Fruit fly (Drosophila melanogaster) whole organism, embryonic: Measurements from ENCODE around the gene CG42833.
A peak's percentile ranks its signal among the peaks of the same experiment; 100 is the strongest.

ENCODE experiments used
- BEAF-32 ChIP-seq: fragments of 200-800 bp; sonication (Bioruptor generic); optimal IDR thresholded peaks from 3 replicates; lab custom pipeline; 2017; ENCODE audit warnings: missing biosample characterization, missing genetic modification characterization, mild to moderate bottlenecking, moderate library complexity, missing genetic modification reagents
- Blimp-1 ChIP-seq: fragments of 200-800 bp; sonication (Bioruptor generic); optimal IDR thresholded peaks from 3 replicates; lab custom pipeline; 2018; ENCODE audit warnings: missing biosample characterization, missing genetic modification characterization, mild to moderate bottlenecking, moderate library complexity, missing genetic modification reagents
- CG12104 ChIP-seq: fragments of 200-800 bp; sonication (Bioruptor generic); optimal IDR thresholded peaks from 3 replicates; lab custom pipeline; 2016; ENCODE audit warnings: missing biosample characterization, missing genetic modification characterization
- CG12769 ChIP-seq: fragments of 200-800 bp; sonication (Bioruptor generic); optimal IDR thresholded peaks from 2 replicates; lab custom pipeline; 2019; ENCODE audit warnings: missing biosample characterization, mild to moderate bottlenecking, missing genetic modification characterization, moderate library complexity
- CG13287 ChIP-seq: fragments of 200-800 bp; sonication (Bioruptor generic); IDR thresholded peaks from 2 replicates; pipeline ENCODE4 v1.3.6; 2022; ENCODE audit warnings: missing biosample characterization, missing genetic modification characterization; ENCODE audit not compliant: partially characterized antibody
- CG16813 ChIP-seq: fragments of 200-800 bp; sonication (Bioruptor generic); IDR thresholded peaks from 3 replicates; pipeline ENCODE4 v1.3.6; 2022; ENCODE audit warnings: missing biosample characterization, missing genetic modification characterization; ENCODE audit not compliant: partially characterized antibody
- CG18262 ChIP-seq: fragments of 200-800 bp; optimal IDR thresholded peaks from 3 replicates; lab custom pipeline; 2019; ENCODE audit warnings: missing biosample characterization, mild to moderate bottlenecking, missing genetic modification characterization, moderate library complexity
- CG18599 ChIP-seq: fragments of 200-800 bp; sonication (Bioruptor generic); optimal IDR thresholded peaks from 3 replicates; lab custom pipeline; 2017; ENCODE audit warnings: missing biosample characterization, missing genetic modification characterization, mild to moderate bottlenecking, moderate library complexity, missing genetic modification reagents
- CG30403 ChIP-seq: fragments of 200-800 bp; sonication (Bioruptor generic); optimal IDR thresholded peaks from 3 replicates; lab custom pipeline; 2016; ENCODE audit warnings: missing biosample characterization, missing genetic modification characterization
- CG34224 ChIP-seq: fragments of 200-800 bp; sonication (Bioruptor generic); IDR thresholded peaks from 3 replicates; pipeline ENCODE4 v1.3.6; 2022; ENCODE audit warnings: missing biosample characterization, missing genetic modification characterization; ENCODE audit not compliant: partially characterized antibody
- CG43689 ChIP-seq: fragments of 200-800 bp; sonication (Bioruptor generic); IDR thresholded peaks from 2 replicates; pipeline ENCODE4 v1.3.6; 2022; ENCODE audit warnings: missing biosample characterization, missing genetic modification characterization
- CG5180 ChIP-seq: fragments of 200-800 bp; sonication (Bioruptor generic); optimal IDR thresholded peaks from 3 replicates; lab custom pipeline; 2017; ENCODE audit warnings: missing biosample characterization, missing genetic modification characterization, mild to moderate bottlenecking, moderate library complexity, missing genetic modification reagents
- CG5953 ChIP-seq: fragments of 200-800 bp; sonication (Bioruptor generic); IDR thresholded peaks from 2 replicates; pipeline ENCODE4 v1.3.6; 2022; ENCODE audit warnings: missing biosample characterization, missing genetic modification characterization
- CG6689 ChIP-seq: fragments of 200-800 bp; sonication (Bioruptor generic); IDR thresholded peaks from 2 replicates; pipeline ENCODE4 v1.3.6; 2022; ENCODE audit warnings: missing biosample characterization, missing genetic modification characterization
- CG7928 ChIP-seq: fragments of 200-800 bp; sonication (Bioruptor generic); optimal IDR thresholded peaks from 2 replicates; lab custom pipeline; 2017; ENCODE audit warnings: missing biosample characterization, mild to moderate bottlenecking, missing genetic modification characterization
- CG8281 ChIP-seq: fragments of 200-800 bp; sonication (Bioruptor generic); optimal IDR thresholded peaks from 2 replicates; lab custom pipeline; 2018; ENCODE audit warnings: missing biosample characterization, mild to moderate bottlenecking, missing genetic modification characterization, moderate library complexity
- CG8290 ChIP-seq, 3 experiments: fragments of 200-800 bp; sonication (Bioruptor generic); optimal IDR thresholded peaks; 2 replicates each; lab custom pipeline; 2016 to 2019; ENCODE audit warnings: missing biosample characterization in 3 of 3, missing genetic modification characterization in 3 of 3, mild to moderate bottlenecking in 2 of 3, moderate library complexity in 1 of 3
- Deaf1 ChIP-seq: fragments of 200-800 bp; optimal IDR thresholded peaks from 3 replicates; lab custom pipeline; 2019; ENCODE audit warnings: missing biosample characterization, mild to moderate bottlenecking, missing genetic modification characterization, moderate library complexity
- Fer3 ChIP-seq: fragments of 200-800 bp; sonication (Bioruptor generic); optimal IDR thresholded peaks from 2 replicates; lab custom pipeline; 2018; ENCODE audit warnings: missing biosample characterization, mild to moderate bottlenecking, missing genetic modification characterization, moderate library complexity
- Lpt ChIP-seq: fragments of >200 bp; optimal IDR thresholded peaks from 2 replicates; lab custom pipeline; 2018; ENCODE audit warnings: missing biosample characterization, missing genetic modification characterization
- MBD-R2 ChIP-seq: fragments of 200-800 bp; sonication (Bioruptor generic); IDR thresholded peaks from 2 replicates; pipeline ENCODE4 v1.3.6; 2022; ENCODE audit warnings: missing biosample characterization, missing genetic modification characterization
- Med ChIP-seq: fragments of 200-800 bp; sonication (Bioruptor generic); peaks from one replicate; lab custom pipeline; 2016; ENCODE audit warnings: missing biosample characterization, missing genetic modification characterization, mild to moderate bottlenecking, inconsistent platforms, moderate library complexity
- Myb ChIP-seq: fragments of 200-800 bp; sonication (Bioruptor generic); optimal IDR thresholded peaks from 2 replicates; lab custom pipeline; 2016; ENCODE audit warnings: missing biosample characterization, missing genetic modification characterization
- NK7.1 ChIP-seq: fragments of 200-800 bp; sonication (Bioruptor generic); optimal IDR thresholded peaks from 3 replicates; lab custom pipeline; 2016; ENCODE audit warnings: missing biosample characterization, missing genetic modification characterization
- Opbp ChIP-seq: fragments of 200-800 bp; sonication (Bioruptor generic); IDR thresholded peaks from 3 replicates; pipeline ENCODE4 v1.3.6; 2022; ENCODE audit warnings: missing biosample characterization, missing genetic modification characterization; ENCODE audit not compliant: partially characterized antibody
- Scr ChIP-seq: fragments of 200-800 bp; sonication (Bioruptor generic); IDR thresholded peaks from 2 replicates; pipeline ENCODE4 v1.3.6; 2022; ENCODE audit warnings: missing biosample characterization, missing genetic modification characterization; ENCODE audit not compliant: partially characterized antibody
- ab ChIP-seq: fragments of 200-800 bp; sonication (Bioruptor generic); optimal IDR thresholded peaks from 2 replicates; lab custom pipeline; 2016; ENCODE audit warnings: missing biosample characterization, missing genetic modification characterization
- amos ChIP-seq: fragments of 200-800 bp; sonication (Bioruptor generic); IDR thresholded peaks from 2 replicates; pipeline ENCODE4 v1.3.6; 2022; ENCODE audit warnings: missing biosample characterization, missing genetic modification characterization; ENCODE audit not compliant: partially characterized antibody
- bigmax ChIP-seq: fragments of 200-800 bp; sonication (Bioruptor generic); optimal IDR thresholded peaks from 2 replicates; lab custom pipeline; 2018; ENCODE audit warnings: missing biosample characterization, mild to moderate bottlenecking, missing genetic modification characterization
- cas ChIP-seq: fragments of 200-800 bp; sonication (Bioruptor generic); IDR thresholded peaks from 2 replicates; pipeline ENCODE4 v1.3.6; 2022; ENCODE audit warnings: missing biosample characterization, missing genetic modification characterization
- cg ChIP-seq: fragments of 200-800 bp; sonication (Bioruptor generic); optimal IDR thresholded peaks from 3 replicates; lab custom pipeline; 2019; ENCODE audit warnings: missing biosample characterization, mild to moderate bottlenecking, missing genetic modification characterization, moderate library complexity
- chinmo ChIP-seq: fragments of 200-800 bp; sonication (Bioruptor generic); IDR thresholded peaks from 4 replicates; pipeline ENCODE4 v1.3.6; 2022; ENCODE audit warnings: missing biosample characterization, missing genetic modification characterization; ENCODE audit not compliant: partially characterized antibody
- cwo ChIP-seq: fragments of 200-800 bp; sonication (Bioruptor generic); optimal IDR thresholded peaks from 3 replicates; lab custom pipeline; 2017; ENCODE audit warnings: missing biosample characterization, missing genetic modification characterization, mild to moderate bottlenecking, moderate library complexity, missing genetic modification reagents
- dati ChIP-seq: fragments of 200-800 bp; sonication (Bioruptor generic); IDR thresholded peaks from 2 replicates; pipeline ENCODE4 v1.3.6; 2022; ENCODE audit warnings: missing biosample characterization, missing genetic modification characterization
- ftz-f1 ChIP-seq: fragments of 200-800 bp; sonication (Bioruptor generic); optimal IDR thresholded peaks from 2 replicates; lab custom pipeline; 2016; ENCODE audit warnings: missing biosample characterization, missing genetic modification characterization
- inv ChIP-seq: fragments of 200-800 bp; sonication (Bioruptor generic); IDR thresholded peaks from 2 replicates; pipeline ENCODE4 v1.3.6; 2022; ENCODE audit warnings: missing biosample characterization, missing genetic modification characterization; ENCODE audit not compliant: partially characterized antibody
- jumu ChIP-seq: fragments of 200-800 bp; sonication (Bioruptor generic); optimal IDR thresholded peaks from 3 replicates; lab custom pipeline; 2016; ENCODE audit warnings: missing biosample characterization, missing genetic modification characterization
- mld ChIP-seq: fragments of 200-800 bp; sonication (Bioruptor generic); IDR thresholded peaks from 3 replicates; pipeline ENCODE4 v1.3.6; 2022; ENCODE audit warnings: missing biosample characterization, missing genetic modification characterization; ENCODE audit not compliant: partially characterized antibody
- pzg ChIP-seq: fragments of 200-800 bp; sonication (Bioruptor generic); optimal IDR thresholded peaks from 3 replicates; lab custom pipeline; 2018; ENCODE audit warnings: missing biosample characterization, mild to moderate bottlenecking, missing genetic modification characterization, moderate library complexity
- rib ChIP-seq: fragments of 200-800 bp; sonication (Bioruptor generic); IDR thresholded peaks from 2 replicates; pipeline ENCODE4 v1.3.6; 2022; ENCODE audit warnings: missing biosample characterization, missing genetic modification characterization
- sd ChIP-seq: fragments of 200-800 bp; sonication (Bioruptor generic); optimal IDR thresholded peaks from 3 replicates; lab custom pipeline; 2018; ENCODE audit warnings: missing biosample characterization, mild to moderate bottlenecking, missing genetic modification characterization, moderate library complexity
- sens ChIP-seq: fragments of 200-800 bp; sonication (Bioruptor generic); peaks from one replicate; lab custom pipeline; 2016; ENCODE audit warnings: missing biosample characterization, missing genetic modification characterization
- sob ChIP-seq: fragments of 200-800 bp; sonication (Bioruptor generic); IDR thresholded peaks from 2 replicates; pipeline ENCODE4 v1.3.6; 2022; ENCODE audit warnings: missing biosample characterization, missing genetic modification characterization
- trh ChIP-seq: fragments of 200-800 bp; sonication (Bioruptor generic); optimal IDR thresholded peaks from 2 replicates; lab custom pipeline; 2016; ENCODE audit warnings: missing biosample characterization, missing genetic modification characterization
- ttk ChIP-seq: fragments of 200-800 bp; sonication (Bioruptor generic); IDR thresholded peaks from 2 replicates; pipeline ENCODE4 v2.1.2; 2022; ENCODE audit warnings: missing biosample characterization, missing genetic modification characterization
- vnd ChIP-seq: fragments of 200-800 bp; sonication (Bioruptor generic); IDR thresholded peaks from 3 replicates; pipeline ENCODE4 v1.3.6; 2022; ENCODE audit warnings: missing biosample characterization, missing genetic modification characterization; ENCODE audit not compliant: partially characterized antibody
- vvl ChIP-seq: fragments of 200-800 bp; sonication (Bioruptor generic); IDR thresholded peaks from 2 replicates; pipeline ENCODE4 v1.3.6; 2022; ENCODE audit warnings: missing biosample characterization, missing genetic modification characterization

Gene CG42833

DNA sequence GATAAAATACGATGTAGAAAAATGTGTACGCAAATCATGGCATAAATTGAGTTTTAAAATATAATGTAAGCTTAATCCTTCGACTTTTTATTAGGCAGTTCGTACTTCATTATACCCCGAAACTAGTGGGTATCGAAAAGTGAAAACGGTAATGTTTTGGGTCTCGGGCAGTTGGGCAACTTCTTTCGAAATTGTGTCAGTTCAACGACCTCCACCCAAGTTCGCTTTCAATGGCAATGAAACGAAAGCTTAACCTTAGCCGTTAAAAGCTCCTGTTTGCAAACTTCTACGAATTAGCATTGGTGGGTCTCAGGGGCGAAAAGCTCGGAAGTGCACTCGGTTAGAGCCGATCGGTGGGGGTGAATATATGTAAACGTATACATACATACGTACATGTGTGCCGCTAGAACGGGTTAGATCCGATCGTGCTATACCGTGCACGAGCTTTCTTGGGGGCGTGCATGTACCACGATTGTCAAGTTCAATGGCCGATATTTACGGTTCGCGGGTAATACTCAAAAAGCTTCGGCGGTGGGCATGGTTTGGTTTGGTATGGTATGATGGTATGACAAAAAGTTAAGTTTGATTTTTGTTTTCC, 30.4 kb downstream of the CG42833 start:
- peak; percentile 17 for TF ChIP-seq CG30403 (GFP tag; lab: Kevin White, UChicago)
- no peak; the same call in 2 of the 3 replicates for TF ChIP-seq Opbp
- TF ChIP-seq CG12104 = no peak
- peak; percentile 62 for TF ChIP-seq CG34224 (GFP tag; lab: Robert Waterston, UW)
- no peak for TF ChIP-seq CG8290 (GFP tag; optimal IDR thresholded peaks at IDR 0.05; lab: Kevin White, UChicago)
- no peak for TF ChIP-seq CG8290 (tag; optimal IDR thresholded peaks at IDR 0.05; lab: Kevin White, UChicago)
- peak; percentile 46 for TF ChIP-seq sens (GFP tag; lab: Kevin White, UChicago)
- no peak for TF ChIP-seq NK7.1
- TF ChIP-seq cg (GFP tag; lab: Kevin White, UChicago) = peak; percentile 45
- TF ChIP-seq cwo (GFP tag; lab: Kevin White, UChicago) = peak; percentile 43
- TF ChIP-seq CG13287 (GFP tag; lab: Robert Waterston, UW) = peak; percentile 31; the same call in 1 of the 2 replicates
- no peak for TF ChIP-seq sd (tag; lab: Kevin White, UChicago)
- TF ChIP-seq Med (GFP tag; lab: Kevin White, UChicago) = peak; percentile 52
- TF ChIP-seq CG5180 (GFP tag; lab: Kevin White, UChicago) = peak; percentile 69
- peak; percentile 43 for TF ChIP-seq bigmax (GFP tag; lab: Kevin White, UChicago)
- TF ChIP-seq ab (GFP tag; lab: Kevin White, UChicago) = no peak
- TF ChIP-seq CG16813 (GFP tag; lab: Robert Waterston, UW) = 0 out of 3 replicates have a peak, but pooled peaks have one; percentile 43
- peak; percentile 26 for TF ChIP-seq BEAF-32 (GFP tag; lab: Kevin White, UChicago)
- TF ChIP-seq mld = peak; percentile 45; the same call in 1 of the 3 replicates
- no peak for TF ChIP-seq CG6689 (GFP tag; lab: Robert Waterston, UW)
- peak; percentile 41; the same call in 1 of the 2 replicates for TF ChIP-seq inv (GFP tag; lab: Robert Waterston, UW)
- TF ChIP-seq jumu (GFP tag; lab: Kevin White, UChicago) = no peak
- TF ChIP-seq Lpt = no peak
- peak; percentile 19; the same call in 1 of the 2 replicates for TF ChIP-seq MBD-R2 (GFP tag; lab: Robert Waterston, UW)
- TF ChIP-seq cas (GFP tag; lab: Robert Waterston, UW) = no peak
- TF ChIP-seq CG12769 (tag; lab: Kevin White, UChicago) = no peak
- TF ChIP-seq vvl = 0 out of 2 replicates have a peak, but pooled peaks have one; percentile 21
- TF ChIP-seq rib (GFP tag; lab: Robert Waterston, UW) = peak; percentile 33; the same call in 1 of the 2 replicates
- peak; percentile 91 for TF ChIP-seq ftz-f1 (GFP tag; lab: Kevin White, UChicago)
- TF ChIP-seq vnd (GFP tag; lab: Robert Waterston, UW) = 0 out of 3 replicates have a peak, but pooled peaks have one; percentile 33
- TF ChIP-seq dati (GFP tag; lab: Robert Waterston, UW) = no peak
- no peak for TF ChIP-seq CG18262 (tag; lab: Kevin White, UChicago)
- no peak for TF ChIP-seq Fer3 (tag; lab: Kevin White, UChicago)
- TF ChIP-seq trh (GFP tag; lab: Kevin White, UChicago) = no peak
- TF ChIP-seq Deaf1 = peak; percentile 83
- no peak for TF ChIP-seq CG8281 (tag; lab: Kevin White, UChicago)
- no peak for TF ChIP-seq CG43689 (GFP tag; lab: Robert Waterston, UW)
- TF ChIP-seq Scr (GFP tag; lab: Robert Waterston, UW) = peak; percentile 48; the same call in 1 of the 2 replicates
- 0 out of 2 replicates have a peak, but pooled peaks have one; percentile 10 for TF ChIP-seq CG5953 (GFP tag; lab: Robert Waterston, UW)
- peak; percentile 86; the same call in 3 of the 4 replicates for TF ChIP-seq chinmo (GFP tag; lab: Robert Waterston, UW)
- TF ChIP-seq amos = peak; percentile 55; the same call in 1 of the 2 replicates
- peak; percentile 47 for TF ChIP-seq Myb (GFP tag; lab: Kevin White, UChicago)
- no peak for TF ChIP-seq CG18599 (GFP tag; lab: Kevin White, UChicago)
- TF ChIP-seq ttk (GFP tag; lab: Robert Waterston, UW) = peak; percentile 32; the same call in 1 of the 2 replicates
- peak; percentile 4 for TF ChIP-seq pzg (GFP tag; lab: Kevin White, UChicago)
- peak; percentile 39; the same call in 1 of the 2 replicates for TF ChIP-seq sob (GFP tag; lab: Robert Waterston, UW)
- peak; percentile 99 for TF ChIP-seq Blimp-1 (GFP tag; lab: Kevin White, UChicago)
- no peak for TF ChIP-seq CG7928
